Worm (Caenorhabditis elegans) whole organism, L3 larva: ENCODE results near the gene F27B3.8.

Experiments used
- ama-1 ChIP-seq: fragments of 150-350 bp; optimal IDR thresholded peaks from 2 replicates; lab custom pipeline; 2018
- ceh-28 ChIP-seq: fragments of 150-350 bp; optimal IDR thresholded peaks from 2 replicates; lab custom pipeline; 2014; ENCODE audit warnings: missing biosample characterization, missing genetic modification reagents, missing genetic modification characterization
- elt-2 ChIP-seq: sonication (generic microtip); optimal IDR thresholded peaks from 2 replicates; lab custom pipeline; 2016; ENCODE audit warnings: missing genetic modification reagents, mild to moderate bottlenecking, missing genetic modification characterization, missing compliant biosample characterization
- hmg-11 ChIP-seq: sonication (generic microtip); optimal IDR thresholded peaks from 2 replicates; lab custom pipeline; 2016; ENCODE audit warnings: missing genetic modification characterization, missing compliant biosample characterization
- jun-1 ChIP-seq: fragments of 150-350 bp; optimal IDR thresholded peaks from 2 replicates; lab custom pipeline; 2014; ENCODE audit warnings: missing biosample characterization, missing genetic modification reagents, missing genetic modification characterization
- lin-15B ChIP-seq: fragments of 150-350 bp; optimal IDR thresholded peaks from 2 replicates; lab custom pipeline; 2014; ENCODE audit warnings: missing biosample characterization, missing genetic modification characterization
- nfya-1 ChIP-seq: sonication (generic microtip); optimal IDR thresholded peaks from 2 replicates; lab custom pipeline; 2017; ENCODE audit warnings: missing genetic modification characterization, mild to moderate bottlenecking, missing compliant biosample characterization, antibody characterized with exemption, moderate library complexity; ENCODE audit not compliant: insufficient read depth
- nhr-23 ChIP-seq: fragments of 150-350 bp; optimal IDR thresholded peaks from 2 replicates; lab custom pipeline; 2014; ENCODE audit warnings: missing biosample characterization, missing genetic modification reagents, missing genetic modification characterization
- nhr-25 ChIP-seq: sonication (generic microtip); optimal IDR thresholded peaks from 2 replicates; lab custom pipeline; 2017; ENCODE audit warnings: missing biosample characterization, missing genetic modification characterization
- nhr-43 ChIP-seq: sonication (generic microtip); optimal IDR thresholded peaks from 2 replicates; lab custom pipeline; 2016; ENCODE audit warnings: mild to moderate bottlenecking, missing genetic modification characterization, missing compliant biosample characterization; ENCODE audit not compliant: poor library complexity, severe bottlenecking
- pha-4 ChIP-seq: fragments of 150-350 bp; optimal IDR thresholded peaks from 2 replicates; lab custom pipeline; 2014; ENCODE audit warnings: missing biosample characterization, missing genetic modification reagents, missing genetic modification characterization
- pqm-1 ChIP-seq: fragments of 150-350 bp; optimal IDR thresholded peaks from 2 replicates; lab custom pipeline; 2017; ENCODE audit warnings: missing biosample characterization, missing genetic modification characterization, inconsistent platforms
- snpc-4 ChIP-seq: fragments of 150-350 bp; optimal IDR thresholded peaks from 2 replicates; lab custom pipeline; 2014; ENCODE audit warnings: missing biosample characterization, missing genetic modification characterization
- tbx-2 ChIP-seq: sonication (generic microtip); optimal IDR thresholded peaks from 2 replicates; lab custom pipeline; 2016; ENCODE audit warnings: mild to moderate bottlenecking, missing genetic modification characterization, missing compliant biosample characterization

F27B3.8 gene

ce11 chrIII:6624872-6625271 is 45.4 kb downstream of the F27B3.8 start, which contains the start of gene copd-1:
copd-1 (minus strand) TSS chrIII:6624972.
- no peak for TF ChIP-seq ceh-28 (tag; lab: Kevin White, UChicago)
- TF ChIP-seq, all 47 proteins: peak for 0

ce11 chrIII:6625317-6625716 is 45.8 kb downstream of the F27B3.8 start:
- peak; percentile 0 for TF ChIP-seq nhr-25 (tag; lab: Kevin White, UChicago)
- TF ChIP-seq lin-15B (tag; lab: Kevin White, UChicago): peak; percentile 84
- TF ChIP-seq tbx-2 (tag; lab: Kevin White, UChicago): no peak
- TF ChIP-seq pha-4 (tag; lab: Kevin White, UChicago): peak; percentile 59
- peak; percentile 54 for TF ChIP-seq nhr-23
- TF ChIP-seq pqm-1: peak; percentile 10
- peak; percentile 23 for TF ChIP-seq elt-2 (tag; lab: Kevin White, UChicago)
- TF ChIP-seq ama-1 (lab: Kevin White, UChicago): no peak
- TF ChIP-seq hmg-11 (tag; lab: Kevin White, UChicago): peak; percentile 77
- TF ChIP-seq jun-1 (tag; lab: Kevin White, UChicago): no peak
- TF ChIP-seq nfya-1 (tag; lab: Kevin White, UChicago): peak; percentile 65
- peak; percentile 14 for TF ChIP-seq nhr-43
- peak; percentile 12 for TF ChIP-seq snpc-4 (tag; lab: Kevin White, UChicago)
